Worm (Caenorhabditis elegans) whole organism, early embryonic: ENCODE data around the gene cest-34.

Source experiments
- ama-1 ChIP-seq: fragments of 150-350 bp; optimal IDR thresholded peaks from 2 replicates; lab custom pipeline; 2014
- ceh-36 ChIP-seq: sonication (generic microtip); optimal IDR thresholded peaks from 2 replicates; lab custom pipeline; 2016; ENCODE audit warnings: missing genetic modification characterization, inconsistent platforms, missing compliant biosample characterization
- hmg-4 ChIP-seq: fragments of 200-800 bp; sonication (Bioruptor generic); optimal IDR thresholded peaks from 2 replicates; lab custom pipeline; 2018; ENCODE audit warnings: mild to moderate bottlenecking, missing genetic modification characterization, missing compliant biosample characterization
- hnd-1 ChIP-seq: sonication (generic microtip); optimal IDR thresholded peaks from 2 replicates; lab custom pipeline; 2016; ENCODE audit warnings: missing genetic modification characterization, missing compliant biosample characterization
- sea-1 ChIP-seq: fragments of 200-800 bp; sonication (Bioruptor generic); conservative IDR thresholded peaks from 2 replicates; pipeline ENCODE4 v1.3.6; 2022; ENCODE audit warnings: missing genetic modification characterization, missing compliant biosample characterization
- tbx-37 ChIP-seq: fragments of 200-800 bp; sonication (Bioruptor generic); conservative IDR thresholded peaks from 2 replicates; pipeline ENCODE4 v1.3.6; 2022; ENCODE audit warnings: missing genetic modification reagents, missing genetic modification characterization, missing compliant biosample characterization

ce11 chrV:6658765-6659164, 17.8 kb upstream of the cest-34 start:
- TF ChIP-seq tbx-37 (GFP tag; lab: Robert Waterston, UW) (no peak), ama-1 (lab: Kevin White, UChicago) (no peak), ceh-36 (tag; lab: Kevin White, UChicago) (no peak), hmg-4 (no peak), hnd-1 (no peak), sea-1 (GFP tag; lab: Robert Waterston, UW) (no peak)
